Worm (Caenorhabditis elegans) whole organism, late embryonic: Measurements from ENCODE around the gene dyf-11.

Source experiments
- F13H6.1 ChIP-seq: sonication (generic microtip); optimal IDR thresholded peaks from 2 replicates; lab custom pipeline; 2016; ENCODE audit warnings: missing genetic modification characterization, missing compliant biosample characterization
- K09A11.1 ChIP-seq: sonication (generic microtip); optimal IDR thresholded peaks from 2 replicates; lab custom pipeline; 2017; ENCODE audit warnings: antibody characterized with exemption, mild to moderate bottlenecking, missing genetic modification characterization, missing compliant biosample characterization; ENCODE audit not compliant: insufficient read depth
- T23F11.4 ChIP-seq: fragments of 200-800 bp; sonication (Bioruptor generic); optimal IDR thresholded peaks from 2 replicates; lab custom pipeline; 2018; ENCODE audit warnings: mild to moderate bottlenecking, missing genetic modification characterization, missing compliant biosample characterization
- Y22D7AL.16 ChIP-seq: sonication (generic microtip); optimal IDR thresholded peaks from 2 replicates; lab custom pipeline; 2016; ENCODE audit warnings: missing genetic modification characterization, missing compliant biosample characterization
- ama-1 ChIP-seq: fragments of 150-350 bp; optimal IDR thresholded peaks from 2 replicates; lab custom pipeline; 2014
- ceh-14 ChIP-seq: sonication (generic microtip); optimal IDR thresholded peaks from 2 replicates; lab custom pipeline; 2016; ENCODE audit warnings: missing genotype, missing genetic modification characterization, missing compliant biosample characterization
- ceh-18 ChIP-seq: sonication (generic microtip); optimal IDR thresholded peaks from 2 replicates; lab custom pipeline; 2016; ENCODE audit warnings: missing genetic modification characterization, missing compliant biosample characterization
- ceh-19 ChIP-seq: fragments of 200-800 bp; sonication (Bioruptor generic); optimal IDR thresholded peaks from 2 replicates; lab custom pipeline; 2018; ENCODE audit warnings: mild to moderate bottlenecking, missing genetic modification characterization, missing compliant biosample characterization
- ceh-2 ChIP-seq: sonication (generic microtip); optimal IDR thresholded peaks from 2 replicates; lab custom pipeline; 2016; ENCODE audit warnings: missing genotype, missing genetic modification characterization, missing compliant biosample characterization
- ceh-22 ChIP-seq: sonication (generic microtip); optimal IDR thresholded peaks from 2 replicates; lab custom pipeline; 2017; ENCODE audit warnings: missing biosample characterization, missing genetic modification characterization
- ceh-30 ChIP-seq: fragments of 150-350 bp; optimal IDR thresholded peaks from 2 replicates; lab custom pipeline; 2014; ENCODE audit warnings: missing biosample characterization, missing genetic modification characterization
- ceh-31 ChIP-seq: sonication (generic microtip); optimal IDR thresholded peaks from 2 replicates; lab custom pipeline; 2016; ENCODE audit warnings: missing genetic modification characterization, missing compliant biosample characterization
- ceh-34 ChIP-seq: sonication (generic microtip); optimal IDR thresholded peaks from 2 replicates; lab custom pipeline; 2016; ENCODE audit warnings: mild to moderate bottlenecking, missing genetic modification characterization, missing compliant biosample characterization
- ceh-48 ChIP-seq: sonication (generic microtip); optimal IDR thresholded peaks from 2 replicates; lab custom pipeline; 2016; ENCODE audit warnings: missing genetic modification characterization, inconsistent platforms, missing compliant biosample characterization
- che-1 ChIP-seq: sonication (generic microtip); optimal IDR thresholded peaks from 2 replicates; lab custom pipeline; 2016; ENCODE audit warnings: mild to moderate bottlenecking, missing genetic modification characterization, missing compliant biosample characterization
- dve-1 ChIP-seq: sonication (generic microtip); optimal IDR thresholded peaks from 2 replicates; lab custom pipeline; 2017; ENCODE audit warnings: antibody characterized with exemption, mild to moderate bottlenecking, missing genetic modification characterization, missing compliant biosample characterization
- elt-2 ChIP-seq: sonication (generic microtip); optimal IDR thresholded peaks from 2 replicates; lab custom pipeline; 2016; ENCODE audit warnings: missing genetic modification reagents, missing genetic modification characterization, missing compliant biosample characterization
- ets-4 ChIP-seq: sonication (generic microtip); optimal IDR thresholded peaks from 2 replicates; lab custom pipeline; 2016; ENCODE audit warnings: missing genetic modification characterization, missing compliant biosample characterization
- eyg-1 ChIP-seq: sonication (generic microtip); optimal IDR thresholded peaks from 2 replicates; lab custom pipeline; 2016; ENCODE audit warnings: missing genotype, missing genetic modification characterization, missing compliant biosample characterization
- gmeb-2 ChIP-seq: sonication (generic microtip); optimal IDR thresholded peaks from 2 replicates; lab custom pipeline; 2016; ENCODE audit warnings: missing genetic modification characterization, inconsistent platforms, missing compliant biosample characterization
- hlh-15 ChIP-seq: sonication (generic microtip); optimal IDR thresholded peaks from 2 replicates; lab custom pipeline; 2016; ENCODE audit warnings: missing genetic modification characterization, missing compliant biosample characterization
- hlh-30 ChIP-seq: sonication (generic microtip); optimal IDR thresholded peaks from 2 replicates; lab custom pipeline; 2017; ENCODE audit warnings: antibody characterized with exemption, missing genetic modification characterization, missing compliant biosample characterization; ENCODE audit not compliant: insufficient read depth
- lin-11 ChIP-seq: fragments of 200-800 bp; sonication (Bioruptor generic); optimal IDR thresholded peaks from 2 replicates; lab custom pipeline; 2018; ENCODE audit warnings: mild to moderate bottlenecking, missing genetic modification characterization, missing compliant biosample characterization
- nfya-1 ChIP-seq: sonication (generic microtip); optimal IDR thresholded peaks from 2 replicates; lab custom pipeline; 2017; ENCODE audit warnings: missing genetic modification characterization, mild to moderate bottlenecking, missing compliant biosample characterization, antibody characterized with exemption, moderate library complexity
- npax-4 ChIP-seq: sonication (generic microtip); optimal IDR thresholded peaks from 2 replicates; lab custom pipeline; 2016; ENCODE audit warnings: missing genetic modification characterization, missing compliant biosample characterization
- pat-9 ChIP-seq: fragments of 200-800 bp; sonication (Bioruptor generic); optimal IDR thresholded peaks from 2 replicates; lab custom pipeline; 2018; ENCODE audit warnings: mild to moderate bottlenecking, missing genetic modification characterization, moderate library complexity, missing compliant biosample characterization
- pha-2 ChIP-seq: sonication (generic microtip); optimal IDR thresholded peaks from 2 replicates; lab custom pipeline; 2017; ENCODE audit warnings: mild to moderate bottlenecking, missing genetic modification characterization, missing compliant biosample characterization
- pqm-1 ChIP-seq: sonication (generic microtip); optimal IDR thresholded peaks from 2 replicates; lab custom pipeline; 2016; ENCODE audit warnings: missing genetic modification characterization, missing compliant biosample characterization
- pros-1 ChIP-seq: fragments of 150-350 bp; optimal IDR thresholded peaks from 2 replicates; lab custom pipeline; 2014; ENCODE audit warnings: missing biosample characterization, missing genetic modification reagents, missing genetic modification characterization
- ref-2 ChIP-seq: sonication (generic microtip); optimal IDR thresholded peaks from 2 replicates; lab custom pipeline; 2016; ENCODE audit warnings: missing genetic modification characterization, missing compliant biosample characterization
- rnt-1 ChIP-seq: sonication (generic microtip); optimal IDR thresholded peaks from 2 replicates; lab custom pipeline; 2016; ENCODE audit warnings: missing genetic modification characterization, missing compliant biosample characterization
- sdc-2 ChIP-seq: sonication (generic microtip); optimal IDR thresholded peaks from 2 replicates; lab custom pipeline; 2016; ENCODE audit warnings: missing genotype, missing genetic modification characterization, missing compliant biosample characterization
- sox-2 ChIP-seq: fragments of 200-800 bp; sonication (Bioruptor generic); IDR thresholded peaks from 2 replicates; pipeline ENCODE4 v1.3.6; 2022; ENCODE audit warnings: missing genetic modification reagents, missing genetic modification characterization, missing compliant biosample characterization
- sox-4 ChIP-seq: sonication (generic microtip); optimal IDR thresholded peaks from 2 replicates; lab custom pipeline; 2017; ENCODE audit warnings: mild to moderate bottlenecking, missing genetic modification characterization, inconsistent platforms, missing compliant biosample characterization
- syd-9 ChIP-seq: sonication (generic microtip); optimal IDR thresholded peaks from 2 replicates; lab custom pipeline; 2016; ENCODE audit warnings: mild to moderate bottlenecking, missing genetic modification characterization, moderate library complexity, missing compliant biosample characterization
- tbx-2 ChIP-seq: sonication (generic microtip); optimal IDR thresholded peaks from 2 replicates; lab custom pipeline; 2016; ENCODE audit warnings: missing genetic modification characterization, missing compliant biosample characterization
- tbx-7 ChIP-seq: sonication (generic microtip); optimal IDR thresholded peaks from 2 replicates; lab custom pipeline; 2016; ENCODE audit warnings: missing genotype, missing genetic modification characterization, missing compliant biosample characterization
- ttx-3 ChIP-seq: sonication (generic microtip); optimal IDR thresholded peaks from 2 replicates; lab custom pipeline; 2016; ENCODE audit warnings: missing genetic modification reagents, missing genetic modification characterization, missing compliant biosample characterization
- unc-42 ChIP-seq: sonication (generic microtip); optimal IDR thresholded peaks from 2 replicates; lab custom pipeline; 2016; ENCODE audit warnings: missing genotype, missing genetic modification characterization, missing compliant biosample characterization
- unc-55 ChIP-seq: sonication (generic microtip); optimal IDR thresholded peaks from 2 replicates; lab custom pipeline; 2017; ENCODE audit warnings: missing biosample characterization, missing genetic modification reagents, missing genetic modification characterization
- unc-86 ChIP-seq: sonication (generic microtip); optimal IDR thresholded peaks from 2 replicates; lab custom pipeline; 2016; ENCODE audit warnings: missing genetic modification characterization, missing compliant biosample characterization
- ztf-16 ChIP-seq: sonication (generic microtip); optimal IDR thresholded peaks from 2 replicates; lab custom pipeline; 2017; ENCODE audit warnings: missing genetic modification characterization, missing compliant biosample characterization

The dyf-11 gene

ce11 chrX:759634-760033 lies 3.9 kb upstream of the dyf-11 start, which contains the start of gene aex-3:
TSS of gene aex-3 (minus strand) at chrX:759734.
- TF ChIP-seq ref-2 (no peak), ceh-30 (tag; lab: Kevin White, UChicago) (no peak), ets-4 (tag; lab: Kevin White, UChicago) (no peak), npax-4 (tag; lab: Kevin White, UChicago) (no peak), Y22D7AL.16 (tag; lab: Kevin White, UChicago) (no peak), pros-1 (no peak)

- no peak for TF ChIP-seq T23F11.4 (GFP tag; lab: Kevin White, UChicago)
- TF ChIP-seq che-1 (tag; lab: Kevin White, UChicago) = no peak
- no peak for TF ChIP-seq ceh-34
- peak; percentile 20 for TF ChIP-seq sox-4 (tag; lab: Kevin White, UChicago)
- TF ChIP-seq pqm-1 = no peak
- TF ChIP-seq ama-1 (lab: Kevin White, UChicago) = no peak
- TF ChIP-seq eyg-1 (tag; lab: Kevin White, UChicago) = no peak
- TF ChIP-seq ceh-19 (GFP tag; lab: Kevin White, UChicago) = peak; percentile 9
- TF ChIP-seq unc-86 (tag; lab: Kevin White, UChicago) = peak; percentile 60
- peak; percentile 9 for TF ChIP-seq ceh-31
- no peak for TF ChIP-seq ceh-2
- TF ChIP-seq elt-2 (tag; lab: Kevin White, UChicago) = no peak
- TF ChIP-seq nfya-1 = peak; percentile 38
- TF ChIP-seq unc-42 (tag; lab: Kevin White, UChicago) = peak; percentile 42
- no peak for TF ChIP-seq gmeb-2
- TF ChIP-seq ceh-14 (tag; lab: Kevin White, UChicago) = no peak
- peak; percentile 40 for TF ChIP-seq ceh-48 (tag; lab: Kevin White, UChicago)
- TF ChIP-seq, all 69 proteins: peak for 7
These were observed 3.0 kb upstream of the dyf-11 start for ce11 chrX:760579-760978.

ce11 chrX:768061-768646 lies 4.6 kb downstream of the dyf-11 start, which contains the start of the genes trap-2 and ile-2:
TSS of gene trap-2 (minus strand) at chrX:768069.
TSS of gene ile-2 (plus strand) at chrX:768596.
- TF ChIP-seq ref-2 (peak; percentile 90), elt-2 (tag; lab: Kevin White, UChicago) (peak; percentile 48), eyg-1 (tag; lab: Kevin White, UChicago) (no peak), unc-55 (peak; percentile 66), syd-9 (tag; lab: Kevin White, UChicago) (peak; percentile 53), ceh-14 (tag; lab: Kevin White, UChicago) (peak; percentile 70), K09A11.1 (tag; lab: Kevin White, UChicago) (no peak), unc-42 (tag; lab: Kevin White, UChicago) (peak; percentile 62), tbx-2 (tag; lab: Kevin White, UChicago) (peak; percentile 89), nfya-1 (peak; percentile 92), ceh-19 (GFP tag; lab: Kevin White, UChicago) (no peak), ets-4 (tag; lab: Kevin White, UChicago) (peak; percentile 15), ttx-3 (tag; lab: Kevin White, UChicago) (peak; percentile 7), hlh-30 (peak; percentile 76), sdc-2 (tag; lab: Kevin White, UChicago) (peak; percentile 92), ceh-31 (peak; percentile 83), pha-2 (peak; percentile 59), ceh-22 (peak; percentile 25), tbx-7 (tag; lab: Kevin White, UChicago) (no peak), lin-11 (tag; lab: Kevin White, UChicago) (no peak), ceh-18 (tag; lab: Kevin White, UChicago) (peak; percentile 62), dve-1 (tag; lab: Kevin White, UChicago) (peak; percentile 64), ztf-16 (peak; percentile 36), pros-1 (peak; percentile 67), ceh-34 (peak; percentile 69), sox-2 (GFP tag; lab: Robert Waterston, UW) (peak; percentile 22; the same call in 1 of the 2 replicates), hlh-15 (tag; lab: Kevin White, UChicago) (peak; percentile 19), F13H6.1 (tag; lab: Kevin White, UChicago) (no peak), pqm-1 (peak; percentile 18), ceh-48 (tag; lab: Kevin White, UChicago) (no peak), pat-9 (peak; percentile 43), ceh-2 (peak; percentile 46), rnt-1 (tag; lab: Kevin White, UChicago) (peak; percentile 45)
